Fruit fly (Drosophila melanogaster): ENCODE measurements around the gene sba.

DNA sequence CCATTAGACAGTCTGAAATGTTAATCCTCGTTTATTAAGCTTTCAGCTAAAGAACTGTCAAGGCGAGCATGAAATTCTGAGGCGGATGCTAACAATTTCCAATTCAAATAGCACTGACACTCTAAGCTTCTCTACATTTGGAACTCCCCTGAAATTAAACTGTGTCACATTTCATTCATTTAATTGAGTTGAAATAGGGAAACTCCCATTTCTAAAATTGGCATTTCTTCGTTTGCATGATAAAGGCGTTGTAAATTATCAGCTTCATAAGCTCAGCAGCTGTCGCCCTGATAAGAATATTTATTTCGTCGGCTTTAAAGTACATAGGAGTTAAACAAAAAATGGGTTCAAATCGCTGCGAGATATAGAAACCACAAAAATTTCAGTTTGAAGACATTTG is 37.6 kb downstream of the sba start:
- TF ChIP-seq cic (GFP tag; optimal IDR thresholded peaks at IDR 0.05) (no peak), CG1620 (GFP tag; optimal IDR thresholded peaks at IDR 0.05) (no peak), kay (GFP tag; ENCODE audit: borderline replicate concordance) (no peak), Hr96 (GFP tag; optimal IDR thresholded peaks at IDR 0.05) (no peak), CG5204 (GFP tag; optimal IDR thresholded peaks at IDR 0.05) (no peak), Mnt (GFP tag; optimal IDR thresholded peaks at IDR 0.05) (no peak), CG14711 (tag; optimal IDR thresholded peaks at IDR 0.05) (no peak), CG11617 (GFP tag; optimal IDR thresholded peaks at IDR 0.05) (no peak), CG12768 (GFP tag; optimal IDR thresholded peaks at IDR 0.05) (no peak), pad (GFP tag; optimal IDR thresholded peaks at IDR 0.05) (no peak)

Measured in whole organism, adult.